Fruit fly (Drosophila melanogaster): Measurements from ENCODE around the gene Meics.

The Meics gene

dm6 chr3L:13964635-13965501 lies at the start of gene Meics, which contains the start of the genes Nxf3 and ssp2:
TSS of gene Meics (minus strand) at chr3L:13964702.
TSS of gene Nxf3 (plus strand) at chr3L:13965203.
TSS of gene ssp2 (plus strand) at chr3L:13965203.
- TF ChIP-seq CrebA (GFP tag; optimal IDR thresholded peaks at IDR 0.05; ENCODE audit: borderline replicate concordance) (no peak), CG32264 (GFP tag; optimal IDR thresholded peaks at IDR 0.05) (no peak), sage (GFP tag; optimal IDR thresholded peaks at IDR 0.05) (peak; percentile 7), Hnf4 (GFP tag; optimal IDR thresholded peaks at IDR 0.05) (no peak), Mio (GFP tag; optimal IDR thresholded peaks at IDR 0.05) (no peak), foxo (GFP tag; optimal IDR thresholded peaks at IDR 0.05) (no peak), dsf (GFP tag; optimal IDR thresholded peaks at IDR 0.05; ENCODE audit: borderline replicate concordance) (no peak), Sp1 (GFP tag; optimal IDR thresholded peaks at IDR 0.05) (no peak), OdsH (GFP tag; optimal IDR thresholded peaks at IDR 0.05) (no peak), N (GFP tag; optimal IDR thresholded peaks at IDR 0.05) (no peak), ey (GFP tag; optimal IDR thresholded peaks at IDR 0.05) (peak; percentile 20), Myc (optimal IDR thresholded peaks at IDR 0.05) (peak; percentile 21), h (GFP tag; optimal IDR thresholded peaks at IDR 0.05) (no peak), Vsx2 (GFP tag; optimal IDR thresholded peaks at IDR 0.05; ENCODE audit: partially characterized antibody) (no peak), HLH106 (tag; optimal IDR thresholded peaks at IDR 0.05) (no peak), tai (GFP tag; optimal IDR thresholded peaks at IDR 0.05) (no peak), brk (GFP tag; optimal IDR thresholded peaks at IDR 0.05) (no peak), lola (GFP tag; optimal IDR thresholded peaks at IDR 0.05) (no peak), dmrt93B (GFP tag; optimal IDR thresholded peaks at IDR 0.05) (peak; percentile 14), Hr78 (GFP tag; optimal IDR thresholded peaks at IDR 0.05) (no peak), pan (optimal IDR thresholded peaks at IDR 0.05) (no peak), Abd-B (GFP tag; optimal IDR thresholded peaks at IDR 0.05) (no peak), usp (GFP tag; optimal IDR thresholded peaks at IDR 0.05) (no peak), Jra (GFP tag; optimal IDR thresholded peaks at IDR 0.05) (peak; percentile 48), rgr (GFP tag; optimal IDR thresholded peaks at IDR 0.05) (no peak), Dfd (GFP tag; optimal IDR thresholded peaks at IDR 0.05) (no peak), Hr83 (GFP tag; optimal IDR thresholded peaks at IDR 0.05; ENCODE audit: poor library complexity, severe bottlenecking) (peak; percentile 91), sv (GFP tag; optimal IDR thresholded peaks at IDR 0.05) (no peak), jim (GFP tag; optimal IDR thresholded peaks at IDR 0.05) (peak; percentile 69), woc (GFP tag; optimal IDR thresholded peaks at IDR 0.05) (peak; percentile 35), dl (GFP tag; optimal IDR thresholded peaks at IDR 0.05; ENCODE audit: insufficient read depth in 1 of 2, partially characterized antibody in 2 of 2) (no peak), GATAd (GFP tag; optimal IDR thresholded peaks at IDR 0.05) (no peak), Rel (GFP tag; optimal IDR thresholded peaks at IDR 0.05) (no peak), Rel (tag; optimal IDR thresholded peaks at IDR 0.05) (no peak), Dif (GFP tag; optimal IDR thresholded peaks at IDR 0.05; ENCODE audit: partially characterized antibody) (no peak), br (GFP tag; optimal IDR thresholded peaks at IDR 0.05) (no peak), CG9705 (GFP tag; optimal IDR thresholded peaks at IDR 0.05) (no peak), fru (GFP tag; optimal IDR thresholded peaks at IDR 0.05) (no peak), psq (GFP tag; optimal IDR thresholded peaks at IDR 0.05) (no peak)

dm6 chr3L:14006704-14007126 lies 42.2 kb upstream of the Meics start:
- no peak for TF ChIP-seq Dfd (GFP tag; optimal IDR thresholded peaks at IDR 0.05)
- TF ChIP-seq psq (GFP tag; optimal IDR thresholded peaks at IDR 0.05): peak; percentile 85
